Worm (Caenorhabditis elegans): ENCODE data around the gene dph-3.

DNA sequence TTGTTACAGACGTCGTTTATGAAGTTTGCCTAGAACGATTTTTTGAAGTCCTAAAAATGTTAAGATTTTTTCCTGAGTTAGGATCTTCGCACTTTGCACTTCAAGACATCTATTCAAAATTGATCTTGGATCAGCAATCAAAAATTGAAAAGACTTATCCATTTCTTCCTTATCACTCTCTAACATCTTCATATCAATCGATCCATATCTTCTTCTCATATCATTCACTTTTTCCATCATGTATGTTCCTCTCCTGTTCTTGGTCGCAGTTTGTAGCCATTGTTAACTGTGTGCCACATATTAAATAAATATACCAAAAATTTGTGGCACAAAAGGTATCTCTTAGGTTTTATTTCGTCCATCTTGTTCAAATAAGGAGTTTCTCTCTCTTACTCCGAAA lies 48.8 kb downstream of the dph-3 start:
- TF ChIP-seq ztf-29 (GFP tag; IDR thresholded peaks at IDR 0.05) (no peak), tab-1 (GFP tag; IDR thresholded peaks at IDR 0.05) (no peak), klf-2 (GFP tag; conservative IDR thresholded peaks at IDR 0.05) (no peak), ref-1 (GFP tag; conservative IDR thresholded peaks at IDR 0.05) (no peak), cog-1 (tag; optimal IDR thresholded peaks at IDR 0.05) (no peak)

Data from whole organism, midembryonic.